Worm (Caenorhabditis elegans) whole organism, mixed stage, embryonic: ENCODE measurements around the gene grwd-1.

Experiments
- M03D4.4 ChIP-seq: sonication (generic microtip); optimal IDR thresholded peaks from 2 replicates; lab custom pipeline; 2017; ENCODE audit warnings: mild to moderate bottlenecking, missing genetic modification characterization, missing compliant biosample characterization
- bed-3 ChIP-seq: fragments of 200-800 bp; sonication (Bioruptor generic); optimal IDR thresholded peaks from 3 replicates; lab custom pipeline; 2018; ENCODE audit warnings: mild to moderate bottlenecking, missing genetic modification characterization, moderate library complexity, missing compliant biosample characterization
- blmp-1 ChIP-seq: fragments of 150-350 bp; optimal IDR thresholded peaks from 2 replicates; lab custom pipeline; 2014; ENCODE audit warnings: missing biosample characterization, missing genetic modification characterization
- ceh-43 ChIP-seq: fragments of 200-800 bp; sonication (Bioruptor generic); optimal IDR thresholded peaks from 2 replicates; lab custom pipeline; 2018; ENCODE audit warnings: mild to moderate bottlenecking, missing genetic modification characterization, moderate library complexity, missing compliant biosample characterization
- ceh-83 ChIP-seq: fragments of 200-800 bp; sonication (Bioruptor generic); optimal IDR thresholded peaks from 2 replicates; lab custom pipeline; 2018; ENCODE audit warnings: mild to moderate bottlenecking, missing genetic modification characterization, missing compliant biosample characterization
- ces-1 ChIP-seq: fragments of 150-350 bp; optimal IDR thresholded peaks from 2 replicates; lab custom pipeline; 2014; ENCODE audit warnings: missing biosample characterization, missing genetic modification reagents, missing genetic modification characterization
- cnd-1 ChIP-seq: fragments of 200-800 bp; sonication (Bioruptor generic); optimal IDR thresholded peaks from 2 replicates; lab custom pipeline; 2018; ENCODE audit warnings: mild to moderate bottlenecking, missing genetic modification characterization, missing compliant biosample characterization
- drap-1 ChIP-seq: fragments of 200-800 bp; sonication (Bioruptor generic); optimal IDR thresholded peaks from 3 replicates; lab custom pipeline; 2018; ENCODE audit warnings: mild to moderate bottlenecking, missing genetic modification characterization, missing compliant biosample characterization
- elt-1 ChIP-seq: sonication (generic microtip); optimal IDR thresholded peaks from 2 replicates; lab custom pipeline; 2017; ENCODE audit warnings: missing genetic modification characterization, mild to moderate bottlenecking, missing compliant biosample characterization, antibody characterized with exemption, moderate library complexity, borderline replicate concordance; ENCODE audit not compliant: insufficient read depth
- elt-3 ChIP-seq: fragments of 150-350 bp; optimal IDR thresholded peaks from 2 replicates; lab custom pipeline; 2014; ENCODE audit warnings: missing biosample characterization, missing genetic modification characterization
- flh-1 ChIP-seq: fragments of 200-800 bp; sonication (Bioruptor generic); optimal IDR thresholded peaks from 2 replicates; lab custom pipeline; 2018; ENCODE audit warnings: mild to moderate bottlenecking, missing genetic modification characterization, moderate library complexity, missing compliant biosample characterization
- ham-2 ChIP-seq: fragments of 200-800 bp; sonication (Bioruptor generic); optimal IDR thresholded peaks from 2 replicates; lab custom pipeline; 2018; ENCODE audit warnings: mild to moderate bottlenecking, missing genetic modification characterization, missing compliant biosample characterization
- hlh-1 ChIP-seq: fragments of 150-350 bp; optimal IDR thresholded peaks from 2 replicates; lab custom pipeline; 2014; ENCODE audit warnings: missing biosample characterization, missing genetic modification reagents, missing genetic modification characterization
- lin-13 ChIP-seq: fragments of 150-350 bp; optimal IDR thresholded peaks from 2 replicates; lab custom pipeline; 2014; ENCODE audit warnings: missing biosample characterization, missing genetic modification characterization
- lin-32 ChIP-seq: fragments of 200-800 bp; sonication (Bioruptor generic); optimal IDR thresholded peaks from 2 replicates; lab custom pipeline; 2018; ENCODE audit warnings: mild to moderate bottlenecking, missing genetic modification characterization, missing compliant biosample characterization
- mep-1 ChIP-seq: fragments of 150-350 bp; optimal IDR thresholded peaks from 2 replicates; lab custom pipeline; 2017; ENCODE audit warnings: missing biosample characterization, missing genetic modification reagents, missing genetic modification characterization, inconsistent platforms
- mls-2 ChIP-seq: sonication (generic microtip); optimal IDR thresholded peaks from 2 replicates; lab custom pipeline; 2016; ENCODE audit warnings: mild to moderate bottlenecking, missing genetic modification characterization, moderate library complexity, missing compliant biosample characterization
- nhr-12 ChIP-seq: fragments of 150-350 bp; optimal IDR thresholded peaks from 2 replicates; lab custom pipeline; 2014; ENCODE audit warnings: missing biosample characterization, missing genetic modification characterization
- nhr-2 ChIP-seq: fragments of 150-350 bp; optimal IDR thresholded peaks from 2 replicates; lab custom pipeline; 2014; ENCODE audit warnings: missing biosample characterization, missing genetic modification characterization
- nhr-237 ChIP-seq: fragments of 150-350 bp; optimal IDR thresholded peaks from 2 replicates; lab custom pipeline; 2014; ENCODE audit warnings: missing biosample characterization, missing genetic modification characterization
- nhr-28 ChIP-seq: fragments of 150-350 bp; optimal IDR thresholded peaks from 2 replicates; lab custom pipeline; 2014; ENCODE audit warnings: missing biosample characterization, missing genetic modification characterization
- nhr-76 ChIP-seq: sonication (generic microtip); optimal IDR thresholded peaks from 2 replicates; lab custom pipeline; 2017; ENCODE audit warnings: missing biosample characterization, missing genetic modification characterization
- pha-4 ChIP-seq: fragments of 150-350 bp; optimal IDR thresholded peaks from 2 replicates; lab custom pipeline; 2018; ENCODE audit warnings: missing biosample characterization, missing genetic modification reagents, missing genetic modification characterization
- sem-2 ChIP-seq: fragments of 200-800 bp; sonication (Bioruptor generic); optimal IDR thresholded peaks from 2 replicates; lab custom pipeline; 2018; ENCODE audit warnings: mild to moderate bottlenecking, missing genetic modification characterization, missing compliant biosample characterization
- snpc-4 ChIP-seq: fragments of 150-350 bp; optimal IDR thresholded peaks from 2 replicates; lab custom pipeline; 2014; ENCODE audit warnings: missing biosample characterization, missing genetic modification characterization
- sptf-1 ChIP-seq: sonication (generic microtip); optimal IDR thresholded peaks from 2 replicates; lab custom pipeline; 2017; ENCODE audit warnings: mild to moderate bottlenecking, missing genetic modification characterization, moderate library complexity, missing compliant biosample characterization
- tbx-8 ChIP-seq: fragments of 200-800 bp; sonication (Bioruptor generic); optimal IDR thresholded peaks from 2 replicates; lab custom pipeline; 2018; ENCODE audit warnings: mild to moderate bottlenecking, missing genetic modification characterization, moderate library complexity, missing compliant biosample characterization
- unc-120 ChIP-seq: sonication (generic microtip); optimal IDR thresholded peaks from 2 replicates; lab custom pipeline; 2017; ENCODE audit warnings: missing genetic modification characterization, missing compliant biosample characterization; ENCODE audit not compliant: poor library complexity, severe bottlenecking
- unc-39 ChIP-seq: fragments of 150-350 bp; optimal IDR thresholded peaks from 2 replicates; lab custom pipeline; 2014; ENCODE audit warnings: missing biosample characterization, missing genetic modification characterization
- unc-62 ChIP-seq: fragments of 150-350 bp; optimal IDR thresholded peaks from 2 replicates; lab custom pipeline; 2014; ENCODE audit warnings: missing biosample characterization, missing genetic modification reagents, missing genetic modification characterization
- zip-8 ChIP-seq: fragments of 150-350 bp; optimal IDR thresholded peaks from 2 replicates; lab custom pipeline; 2014; ENCODE audit warnings: missing biosample characterization, missing genetic modification characterization
- ztf-11 ChIP-seq: fragments of 150-350 bp; optimal IDR thresholded peaks from 2 replicates; lab custom pipeline; 2014; ENCODE audit warnings: missing biosample characterization, missing genetic modification characterization

Gene grwd-1

DNA sequence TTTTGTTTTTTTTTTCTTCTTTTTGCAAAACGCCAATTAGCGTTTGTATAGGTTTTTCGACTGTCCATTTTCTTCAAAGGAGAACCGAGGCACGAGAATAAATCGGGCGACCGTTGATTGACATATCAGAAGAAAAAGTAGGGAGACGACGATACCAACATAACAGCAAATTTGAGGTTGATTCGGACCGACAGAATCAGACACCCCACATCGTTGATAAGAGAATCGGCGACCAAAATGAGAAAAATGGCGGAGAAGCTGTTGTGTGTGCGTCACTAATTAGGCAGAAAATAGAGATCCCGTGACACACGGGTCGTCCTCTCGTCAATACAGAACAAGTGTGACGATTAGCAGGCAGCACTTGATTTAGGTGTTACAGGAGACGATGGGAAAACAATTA lies 11.3 kb upstream of the grwd-1 start:
- TF ChIP-seq blmp-1 (tag; lab: Kevin White, UChicago), result no peak
- no peak for TF ChIP-seq ceh-43 (GFP tag; lab: Kevin White, UChicago)
- TF ChIP-seq ztf-11, result no peak
- no peak for TF ChIP-seq elt-3
- TF ChIP-seq unc-120 (tag; lab: Kevin White, UChicago), result no peak
- no peak for TF ChIP-seq ham-2 (GFP tag; lab: Kevin White, UChicago)
- no peak for TF ChIP-seq elt-1 (tag; lab: Kevin White, UChicago)
- TF ChIP-seq nhr-28 (tag; lab: Kevin White, UChicago), result no peak
- TF ChIP-seq zip-8 (tag; lab: Kevin White, UChicago), result no peak
- no peak for TF ChIP-seq mls-2
- no peak for TF ChIP-seq sem-2 (GFP tag; lab: Kevin White, UChicago)
- no peak for TF ChIP-seq tbx-8 (GFP tag; lab: Kevin White, UChicago)
- TF ChIP-seq pha-4 (tag; lab: Kevin White, UChicago), result no peak
- TF ChIP-seq, all 35 proteins: peak for 0

DNA sequence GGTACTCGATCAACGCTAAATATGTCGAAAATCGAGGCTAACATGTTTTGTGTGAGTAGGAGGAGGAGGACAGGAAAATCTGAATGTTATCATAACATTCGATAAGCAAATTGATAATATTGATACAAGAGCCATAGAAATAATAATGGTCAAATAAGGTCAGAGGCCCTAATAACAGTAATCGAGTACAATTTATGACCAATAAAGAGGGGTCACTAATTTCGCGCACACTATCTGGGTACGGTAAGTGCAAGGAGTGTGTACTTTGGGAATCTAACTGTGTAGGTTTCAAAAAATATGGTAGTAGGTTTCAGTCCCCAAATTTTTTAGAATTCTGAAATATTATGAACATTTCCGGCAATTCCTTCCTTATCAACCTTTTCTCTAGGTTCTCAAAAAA lies 9.7 kb upstream of the grwd-1 start:
- TF ChIP-seq nhr-2 (tag; lab: Kevin White, UChicago) (peak; percentile 52), ces-1 (GFP tag; lab: Kevin White, UChicago) (peak; percentile 49), nhr-12 (tag; lab: Kevin White, UChicago) (no peak), lin-32 (GFP tag; lab: Kevin White, UChicago) (no peak), elt-3 (no peak)

DNA sequence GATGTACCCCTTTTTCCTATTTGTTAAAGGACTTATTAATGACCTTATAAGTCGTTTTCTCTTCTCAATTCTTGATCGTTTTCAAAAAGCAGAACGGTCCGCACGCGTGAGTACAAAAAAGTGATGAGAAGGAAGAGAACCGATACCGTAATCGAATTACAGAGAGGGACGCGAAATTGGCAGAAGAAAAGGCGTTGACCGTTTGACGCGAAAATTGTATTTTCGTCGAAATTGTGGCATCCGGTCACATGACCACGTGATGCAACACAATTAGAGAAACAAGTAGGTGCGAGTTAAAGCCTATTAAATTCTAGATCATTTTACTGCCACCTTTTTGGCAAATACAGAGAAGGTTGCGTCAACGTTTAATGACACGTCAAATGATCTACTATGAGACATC lies 9.1 kb upstream of the grwd-1 start:
- no peak for TF ChIP-seq ceh-43 (GFP tag; lab: Kevin White, UChicago)
- TF ChIP-seq zip-8 (tag; lab: Kevin White, UChicago), result no peak
- no peak for TF ChIP-seq bed-3 (GFP tag; lab: Kevin White, UChicago)
- no peak for TF ChIP-seq M03D4.4 (tag; lab: Kevin White, UChicago)
- TF ChIP-seq unc-39 (tag; lab: Kevin White, UChicago), result no peak
- no peak for TF ChIP-seq nhr-237 (tag; lab: Kevin White, UChicago)
- no peak for TF ChIP-seq elt-1 (tag; lab: Kevin White, UChicago)
- no peak for TF ChIP-seq pha-4 (tag; lab: Kevin White, UChicago)
- no peak for TF ChIP-seq snpc-4 (tag; lab: Kevin White, UChicago)
- no peak for TF ChIP-seq nhr-2 (tag; lab: Kevin White, UChicago)
- TF ChIP-seq tbx-8 (GFP tag; lab: Kevin White, UChicago), result no peak
- TF ChIP-seq ham-2 (GFP tag; lab: Kevin White, UChicago), result no peak
- TF ChIP-seq ces-1 (GFP tag; lab: Kevin White, UChicago), result no peak
- TF ChIP-seq flh-1 (GFP tag; lab: Kevin White, UChicago), result no peak
- no peak for TF ChIP-seq nhr-28 (tag; lab: Kevin White, UChicago)

DNA sequence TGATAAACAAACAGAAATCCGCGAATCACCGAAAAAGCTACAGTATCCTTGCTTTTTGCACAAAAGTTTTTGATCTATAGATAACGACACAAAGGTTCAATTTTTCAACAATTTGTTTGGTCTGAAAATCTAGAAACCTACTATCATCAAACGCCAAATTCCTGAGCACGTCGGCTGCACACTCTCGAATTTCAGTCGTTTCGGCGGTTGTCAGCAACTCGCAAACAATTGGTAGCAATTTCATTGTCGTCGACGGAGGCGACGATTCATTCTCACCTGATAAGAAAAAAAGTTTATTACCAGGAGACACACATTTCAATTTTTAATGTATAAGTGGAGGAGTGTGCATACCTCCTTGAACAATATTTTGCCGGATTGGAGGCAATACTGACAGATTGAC lies 7.4 kb upstream of the grwd-1 start:
- no peak for TF ChIP-seq ceh-43 (GFP tag; lab: Kevin White, UChicago)
- TF ChIP-seq elt-1 (tag; lab: Kevin White, UChicago), result no peak
- TF ChIP-seq drap-1, result no peak
- no peak for TF ChIP-seq flh-1 (GFP tag; lab: Kevin White, UChicago)
- TF ChIP-seq ztf-11, result no peak
- no peak for TF ChIP-seq unc-39 (tag; lab: Kevin White, UChicago)
- TF ChIP-seq tbx-8 (GFP tag; lab: Kevin White, UChicago), result no peak
- TF ChIP-seq ham-2 (GFP tag; lab: Kevin White, UChicago), result no peak
- TF ChIP-seq nhr-2 (tag; lab: Kevin White, UChicago), result no peak
- no peak for TF ChIP-seq lin-13 (tag; lab: Kevin White, UChicago)
- no peak for TF ChIP-seq nhr-76 (tag; lab: Kevin White, UChicago)
- no peak for TF ChIP-seq bed-3 (GFP tag; lab: Kevin White, UChicago)
- no peak for TF ChIP-seq zip-8 (tag; lab: Kevin White, UChicago)
- no peak for TF ChIP-seq snpc-4 (tag; lab: Kevin White, UChicago)
- no peak for TF ChIP-seq sptf-1 (tag; lab: Kevin White, UChicago)

DNA sequence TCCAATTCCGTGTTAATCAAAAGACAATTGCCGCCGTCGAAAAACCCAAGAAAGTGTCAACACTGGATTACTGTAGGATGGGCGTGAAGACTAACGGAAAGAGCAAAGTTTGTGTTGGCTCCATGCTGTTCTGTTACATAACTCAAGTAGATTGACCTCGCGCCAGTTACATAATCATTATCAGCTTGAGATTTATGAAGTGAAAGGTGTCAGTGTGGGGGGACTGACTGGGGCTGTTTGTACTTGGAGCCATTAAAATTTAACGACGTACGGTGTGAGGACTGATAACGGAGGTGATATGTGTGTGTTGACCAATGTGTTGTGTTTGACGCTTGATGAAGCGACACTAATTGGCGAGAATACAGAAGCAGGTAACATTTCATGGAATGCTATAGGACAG lies 6.5 kb upstream of the grwd-1 start:
- no peak for TF ChIP-seq nhr-76 (tag; lab: Kevin White, UChicago)
- no peak for TF ChIP-seq mep-1 (tag; lab: Kevin White, UChicago)
- TF ChIP-seq blmp-1 (tag; lab: Kevin White, UChicago), result no peak
- no peak for TF ChIP-seq ces-1 (GFP tag; lab: Kevin White, UChicago)
- TF ChIP-seq unc-120 (tag; lab: Kevin White, UChicago), result no peak
- no peak for TF ChIP-seq unc-62 (GFP tag; lab: Kevin White, UChicago)
- TF ChIP-seq ztf-11, result no peak
- no peak for TF ChIP-seq bed-3 (GFP tag; lab: Kevin White, UChicago)
- TF ChIP-seq hlh-1, result no peak
- no peak for TF ChIP-seq nhr-12 (tag; lab: Kevin White, UChicago)
- TF ChIP-seq M03D4.4 (tag; lab: Kevin White, UChicago), result no peak
- no peak for TF ChIP-seq nhr-237 (tag; lab: Kevin White, UChicago)
- no peak for TF ChIP-seq ceh-83 (GFP tag; lab: Kevin White, UChicago)
- TF ChIP-seq cnd-1 (tag; lab: Kevin White, UChicago), result no peak
- TF ChIP-seq tbx-8 (GFP tag; lab: Kevin White, UChicago), result no peak
- TF ChIP-seq snpc-4 (tag; lab: Kevin White, UChicago), result no peak
- TF ChIP-seq lin-13 (tag; lab: Kevin White, UChicago), result no peak
- no peak for TF ChIP-seq elt-1 (tag; lab: Kevin White, UChicago)
- no peak for TF ChIP-seq pha-4 (tag; lab: Kevin White, UChicago)
- no peak for TF ChIP-seq sptf-1 (tag; lab: Kevin White, UChicago)
